Worm (Caenorhabditis elegans) whole organism, L1 larva: ENCODE measurements around the gene lgg-3.

Source experiments
- C34B4.2 ChIP-seq: sonication (generic microtip); optimal IDR thresholded peaks from 2 replicates; lab custom pipeline; 2017; ENCODE audit warnings: mild to moderate bottlenecking, missing genetic modification characterization, missing compliant biosample characterization
- blmp-1 ChIP-seq: fragments of 150-350 bp; optimal IDR thresholded peaks from 2 replicates; lab custom pipeline; 2014; ENCODE audit warnings: missing biosample characterization, missing genetic modification characterization
- ceh-63 ChIP-seq: fragments of 200-800 bp; sonication (Bioruptor generic); optimal IDR thresholded peaks from 2 replicates; lab custom pipeline; 2018; ENCODE audit warnings: mild to moderate bottlenecking, missing genetic modification characterization, missing compliant biosample characterization
- ceh-8 ChIP-seq: fragments of 200-800 bp; sonication (Bioruptor generic); optimal IDR thresholded peaks from 2 replicates; lab custom pipeline; 2018; ENCODE audit warnings: mild to moderate bottlenecking, missing genetic modification characterization, moderate library complexity, missing compliant biosample characterization
- ceh-82 ChIP-seq, 3 experiments: fragments of 150-350 bp in 1 of 3; sonication (generic microtip) in 2 of 3; optimal IDR thresholded peaks; 2 replicates each; lab custom pipeline; 2014 to 2017; ENCODE audit warnings: missing biosample characterization in 3 of 3, missing genetic modification characterization in 3 of 3
- ceh-90 ChIP-seq: sonication (generic microtip); optimal IDR thresholded peaks from 2 replicates; lab custom pipeline; 2016; ENCODE audit warnings: missing genetic modification characterization, missing compliant biosample characterization
- ces-1 ChIP-seq: fragments of 150-350 bp; optimal IDR thresholded peaks from 2 replicates; lab custom pipeline; 2014; ENCODE audit warnings: missing biosample characterization, missing genetic modification reagents, missing genetic modification characterization
- dpl-1 ChIP-seq, 3 experiments: fragments of 150-350 bp in 2 of 3; sonication (generic microtip) in 1 of 3; optimal IDR thresholded peaks; 2 replicates each; lab custom pipeline; 2014 to 2017; ENCODE audit warnings: missing biosample characterization in 3 of 3, missing genetic modification characterization in 3 of 3, missing genetic modification reagents in 3 of 3
- dsc-1 ChIP-seq: sonication (generic microtip); optimal IDR thresholded peaks from 2 replicates; lab custom pipeline; 2016; ENCODE audit warnings: mild to moderate bottlenecking, missing genetic modification characterization, missing compliant biosample characterization
- efl-1 ChIP-seq, 4 experiments: fragments of 150-350 bp; optimal IDR thresholded peaks in 3 of 4; peaks in 1 of 4; 1 replicate in 1 of 4; 2 replicates in 3 of 4; lab custom pipeline; 2014; ENCODE audit warnings: missing biosample characterization in 2 of 4, missing genetic modification characterization in 2 of 4, missing genetic modification reagents in 2 of 4
- efl-3 ChIP-seq: fragments of 200-800 bp; sonication (Bioruptor generic); optimal IDR thresholded peaks from 2 replicates; lab custom pipeline; 2018; ENCODE audit warnings: mild to moderate bottlenecking, missing genetic modification characterization, missing compliant biosample characterization
- egl-27 ChIP-seq, 2 experiments: fragments of 150-350 bp in 1 of 2; sonication (generic microtip); optimal IDR thresholded peaks; 3 replicates each; lab custom pipeline; 2017 to 2018; ENCODE audit warnings: missing biosample characterization in 2 of 2, missing genetic modification characterization in 2 of 2, missing genetic modification reagents in 2 of 2
- elt-3 ChIP-seq, 6 experiments: fragments of 150-350 bp in 1 of 6; sonication (generic microtip); optimal IDR thresholded peaks; 2 replicates each; lab custom pipeline; 2017 to 2018; ENCODE audit warnings: missing biosample characterization in 6 of 6, missing genetic modification characterization in 6 of 6, inconsistent platforms in 1 of 6
- ets-5 ChIP-seq: fragments of 200-800 bp; sonication (Bioruptor generic); IDR thresholded peaks from 2 replicates; pipeline ENCODE4 v1.3.6; 2022; ENCODE audit warnings: missing genetic modification characterization, missing compliant biosample characterization
- fos-1 ChIP-seq: fragments of 150-350 bp; optimal IDR thresholded peaks from 2 replicates; lab custom pipeline; 2014; ENCODE audit warnings: missing biosample characterization, missing genetic modification characterization
- grh-1 ChIP-seq: fragments of 200-800 bp; sonication (Bioruptor generic); IDR thresholded peaks from 2 replicates; pipeline ENCODE4 v1.3.6; 2022; ENCODE audit warnings: missing genetic modification reagents, missing genetic modification characterization, missing compliant biosample characterization
- hlh-17 ChIP-seq: fragments of 200-800 bp; sonication (Bioruptor generic); optimal IDR thresholded peaks from 2 replicates; lab custom pipeline; 2018; ENCODE audit warnings: missing genetic modification characterization, mild to moderate bottlenecking, missing compliant biosample characterization, moderate library complexity, borderline replicate concordance
- hpl-2 ChIP-seq: fragments of 150-350 bp; optimal IDR thresholded peaks from 2 replicates; lab custom pipeline; 2014; ENCODE audit warnings: missing biosample characterization, missing genetic modification reagents, missing genetic modification characterization
- isw-1 ChIP-seq: fragments of 200-800 bp; sonication (Bioruptor generic); IDR thresholded peaks from 2 replicates; pipeline ENCODE4 v1.3.6; 2022; ENCODE audit warnings: missing genetic modification characterization, missing compliant biosample characterization
- jun-1 ChIP-seq: fragments of 150-350 bp; optimal IDR thresholded peaks from 2 replicates; lab custom pipeline; 2014; ENCODE audit warnings: missing biosample characterization, missing genetic modification reagents, missing genetic modification characterization
- lin-14 ChIP-seq: fragments of 200-800 bp; sonication (Bioruptor generic); optimal IDR thresholded peaks from 2 replicates; lab custom pipeline; 2018; ENCODE audit warnings: mild to moderate bottlenecking, missing genetic modification characterization, moderate library complexity, missing compliant biosample characterization
- lin-15B ChIP-seq: fragments of 150-350 bp; sonication (generic microtip); optimal IDR thresholded peaks from 3 replicates; lab custom pipeline; 2014; ENCODE audit warnings: missing biosample characterization, missing genetic modification characterization
- lin-35 ChIP-seq, 2 experiments: fragments of 150-350 bp; optimal IDR thresholded peaks; 2 replicates each; lab custom pipeline; 2014; ENCODE audit warnings: missing biosample characterization in 2 of 2, missing genetic modification characterization in 2 of 2, missing genetic modification reagents in 2 of 2
- lin-39 ChIP-seq: fragments of 150-350 bp; optimal IDR thresholded peaks from 2 replicates; lab custom pipeline; 2014; ENCODE audit warnings: missing biosample characterization, missing genetic modification reagents, missing genetic modification characterization
- mep-1 ChIP-seq: fragments of 150-350 bp; optimal IDR thresholded peaks from 2 replicates; lab custom pipeline; 2014; ENCODE audit warnings: missing biosample characterization, missing genetic modification characterization
- nhr-237 ChIP-seq: fragments of 150-350 bp; optimal IDR thresholded peaks from 2 replicates; lab custom pipeline; 2014; ENCODE audit warnings: missing biosample characterization, missing genetic modification characterization
- nhr-28 ChIP-seq: fragments of 150-350 bp; optimal IDR thresholded peaks from 2 replicates; lab custom pipeline; 2014; ENCODE audit warnings: missing biosample characterization, missing genetic modification characterization
- nhr-71 ChIP-seq: sonication (generic microtip); optimal IDR thresholded peaks from 2 replicates; lab custom pipeline; 2016; ENCODE audit warnings: mild to moderate bottlenecking, missing genetic modification characterization, moderate library complexity, missing compliant biosample characterization
- nhr-77 ChIP-seq: fragments of 150-350 bp; optimal IDR thresholded peaks from 2 replicates; lab custom pipeline; 2014; ENCODE audit warnings: missing biosample characterization, missing genetic modification characterization
- nhr-90 ChIP-seq: sonication (generic microtip); optimal IDR thresholded peaks from 2 replicates; lab custom pipeline; 2016; ENCODE audit warnings: mild to moderate bottlenecking, missing genetic modification characterization, missing compliant biosample characterization; ENCODE audit not compliant: poor library complexity
- sup-37 ChIP-seq: fragments of 200-800 bp; sonication (Bioruptor generic); optimal IDR thresholded peaks from 2 replicates; lab custom pipeline; 2018; ENCODE audit warnings: mild to moderate bottlenecking, missing genetic modification characterization, missing compliant biosample characterization
- swsn-7 ChIP-seq: sonication (generic microtip); optimal IDR thresholded peaks from 2 replicates; lab custom pipeline; 2016; ENCODE audit warnings: missing genetic modification characterization, missing compliant biosample characterization
- unc-62 ChIP-seq: fragments of 150-350 bp; optimal IDR thresholded peaks from 2 replicates; lab custom pipeline; 2014; ENCODE audit warnings: missing biosample characterization, missing genetic modification reagents, missing genetic modification characterization
- unc-86 ChIP-seq: sonication (generic microtip); optimal IDR thresholded peaks from 2 replicates; lab custom pipeline; 2016; ENCODE audit warnings: missing genetic modification characterization, missing compliant biosample characterization
- vab-15 ChIP-seq: sonication (generic microtip); optimal IDR thresholded peaks from 2 replicates; lab custom pipeline; 2017; ENCODE audit warnings: missing genotype, mild to moderate bottlenecking, missing genetic modification characterization, missing compliant biosample characterization
- xbp-1 ChIP-seq: sonication (generic microtip); optimal IDR thresholded peaks from 2 replicates; lab custom pipeline; 2016; ENCODE audit warnings: missing genetic modification characterization, missing compliant biosample characterization
- ztf-11 ChIP-seq, 2 experiments: sonication (generic microtip); optimal IDR thresholded peaks; 2 replicates each; lab custom pipeline; 2016 to 2017; ENCODE audit warnings: missing genetic modification characterization in 2 of 2, missing biosample characterization in 1 of 2, missing compliant biosample characterization in 1 of 2

lgg-3 gene

DNA sequence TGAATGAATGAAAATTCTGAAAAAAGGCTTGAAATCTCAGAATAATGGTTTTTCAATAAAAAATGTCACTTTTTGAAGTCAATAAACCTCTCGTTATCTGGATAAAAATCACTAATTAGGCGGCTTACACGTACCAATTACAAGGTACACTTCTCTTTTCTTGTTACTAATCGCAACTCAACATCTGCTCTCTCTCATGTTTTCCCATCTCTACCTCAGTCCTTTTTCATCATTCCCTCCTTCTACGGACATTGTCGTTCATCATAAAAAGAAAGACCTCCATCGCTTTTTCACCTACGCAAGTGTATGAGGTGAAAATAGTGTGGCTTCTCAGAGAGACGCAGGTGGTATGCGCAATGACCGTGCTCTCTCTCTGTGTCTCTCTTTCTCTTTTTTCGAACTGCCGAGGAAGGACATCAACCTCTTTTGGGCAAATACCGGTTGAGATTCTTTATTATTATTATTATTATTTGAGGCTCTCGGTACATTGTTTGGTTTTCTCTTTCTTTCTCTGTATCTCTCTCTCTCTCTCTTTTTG, 29.8 kb downstream of the lgg-3 start (continued):
- TF ChIP-seq ceh-63 (GFP tag; lab: Kevin White, UChicago): no peak
- no peak for TF ChIP-seq jun-1 (tag; lab: Kevin White, UChicago)
- TF ChIP-seq swsn-7: peak; percentile 32
- peak; percentile 15 for TF ChIP-seq xbp-1 (tag; lab: Kevin White, UChicago)
- TF ChIP-seq lin-15B: no peak
- no peak for TF ChIP-seq sup-37 (GFP tag; lab: Kevin White, UChicago)
- TF ChIP-seq dpl-1 (GFP tag; optimal IDR thresholded peaks at IDR 0.05; lab: Kevin White, UChicago): peak in 2 of 3 experiments; percentile 15 to 16
- TF ChIP-seq nhr-90 (tag; lab: Kevin White, UChicago): no peak
- no peak for TF ChIP-seq lin-39 (tag; lab: Kevin White, UChicago)
- TF ChIP-seq isw-1 (GFP tag; lab: Robert Waterston, UW): no peak
- TF ChIP-seq grh-1 (GFP tag; lab: Robert Waterston, UW): no peak
- no peak for TF ChIP-seq fos-1 (tag; lab: Kevin White, UChicago)
- TF ChIP-seq nhr-237: no peak
- peak; percentile 41 for TF ChIP-seq nhr-71
- no peak for TF ChIP-seq nhr-28
- TF ChIP-seq ceh-82 (tag; optimal IDR thresholded peaks at IDR 0.05; lab: Kevin White, UChicago): peak in 2 of 3 experiments; percentile 12 to 15
- no peak for TF ChIP-seq ceh-8
- no peak for TF ChIP-seq ces-1
- TF ChIP-seq mep-1: peak; percentile 49
- no peak for TF ChIP-seq unc-62 (GFP tag; lab: Kevin White, UChicago)
- peak; percentile 78 for TF ChIP-seq dsc-1 (tag; lab: Kevin White, UChicago)
- TF ChIP-seq efl-3 (GFP tag; lab: Kevin White, UChicago): no peak
- TF ChIP-seq hlh-17: no peak
- TF ChIP-seq unc-86 (tag; lab: Kevin White, UChicago): no peak

ce11 chrIII:5665710-5666109, 32.1 kb downstream of the lgg-3 start:
- TF ChIP-seq blmp-1 (tag; lab: Kevin White, UChicago) (peak; percentile 48), lin-14 (peak; percentile 23), nhr-237 (no peak)
- TF ChIP-seq, all 84 proteins: peak for 2

- TF ChIP-seq ceh-90 (tag; lab: Kevin White, UChicago): no peak
- no peak for TF ChIP-seq isw-1 (GFP tag; lab: Robert Waterston, UW)
- peak; percentile 94 for TF ChIP-seq blmp-1 (tag; lab: Kevin White, UChicago)
- no peak for TF ChIP-seq swsn-7
- TF ChIP-seq lin-14: peak; percentile 53
- no peak for TF ChIP-seq jun-1 (tag; lab: Kevin White, UChicago)
- no peak for TF ChIP-seq vab-15 (tag; lab: Kevin White, UChicago)
- TF ChIP-seq hpl-2 (GFP tag; lab: Kevin White, UChicago): no peak
- no peak for TF ChIP-seq dpl-1 (GFP tag; optimal IDR thresholded peaks at IDR 0.05; lab: Kevin White, UChicago)
- TF ChIP-seq unc-86 (tag; lab: Kevin White, UChicago): no peak
- no peak for TF ChIP-seq ets-5 (GFP tag; lab: Robert Waterston, UW)
- TF ChIP-seq C34B4.2: no peak
- TF ChIP-seq ztf-11 (tag; optimal IDR thresholded peaks at IDR 0.05; lab: Kevin White, UChicago): no peak
- TF ChIP-seq efl-1 (optimal IDR thresholded peaks at IDR 0.05; lab: Kevin White, UChicago): no peak
- peak in 1 of 2 experiments; percentile 93 for TF ChIP-seq efl-1 (GFP tag; optimal IDR thresholded peaks at IDR 0.05 in 1 of 2; lab: Kevin White, UChicago)
- no peak for TF ChIP-seq ceh-82 (tag; optimal IDR thresholded peaks at IDR 0.05; lab: Kevin White, UChicago)
- TF ChIP-seq nhr-77 (tag; lab: Kevin White, UChicago): no peak
- no peak for TF ChIP-seq xbp-1 (tag; lab: Kevin White, UChicago)
- peak in 1 of 2 experiments; percentile 22 for TF ChIP-seq lin-35 (GFP tag; optimal IDR thresholded peaks at IDR 0.05; lab: Kevin White, UChicago)
These were observed 32.5 kb downstream of the lgg-3 start for ce11 chrIII:5665278-5665677.

ce11 chrIII:5663933-5664332, 33.9 kb downstream of the lgg-3 start, which contains the start of gene par-3:
par-3 (plus strand) TSS chrIII:5664233.
- TF ChIP-seq egl-27 (tag; optimal IDR thresholded peaks at IDR 0.05; lab: Kevin White, UChicago) (no peak), xbp-1 (tag; lab: Kevin White, UChicago) (no peak), elt-3 (tag; optimal IDR thresholded peaks at IDR 0.05; lab: Kevin White, UChicago) (no peak)
- TF ChIP-seq, all 84 proteins: peak for 0
